Worm (Caenorhabditis elegans) whole organism, L4/young adult: Measurements from ENCODE around the gene srz-83.

Experiments used
- W03F9.2 ChIP-seq: fragments of 150-350 bp; optimal IDR thresholded peaks from 2 replicates; lab custom pipeline; 2014; ENCODE audit warnings: missing biosample characterization, missing genetic modification characterization
- dao-5 ChIP-seq: sonication (generic microtip); optimal IDR thresholded peaks from 2 replicates; lab custom pipeline; 2016; ENCODE audit warnings: missing genotype, missing genetic modification characterization, moderate library complexity, missing compliant biosample characterization
- him-1 ChIP-seq: sonication (generic microtip); optimal IDR thresholded peaks from 2 replicates; lab custom pipeline; 2016; ENCODE audit warnings: missing genotype, missing genetic modification reagents, missing genetic modification characterization, missing compliant biosample characterization

ce11 chrIV:3497909-3498308 is 6.3 kb upstream of the srz-83 start, which contains the start of gene ceh-53:
- TF ChIP-seq him-1 (tag; lab: Kevin White, UChicago) (no peak), W03F9.2 (tag; lab: Kevin White, UChicago) (no peak), dao-5 (tag; lab: Kevin White, UChicago) (no peak)
